Worm (Caenorhabditis elegans) whole organism, L4 larva: ENCODE measurements around the gene F35H12.6.

Source experiments
- F37D6.2 ChIP-seq: sonication (generic microtip); optimal IDR thresholded peaks from 2 replicates; lab custom pipeline; 2016; ENCODE audit warnings: mild to moderate bottlenecking, missing genetic modification characterization, missing compliant biosample characterization
- T20F7.1 ChIP-seq: fragments of 200-800 bp; sonication (Bioruptor generic); optimal IDR thresholded peaks from 2 replicates; lab custom pipeline; 2018; ENCODE audit warnings: mild to moderate bottlenecking, missing genetic modification characterization, missing compliant biosample characterization
- T26A8.4 ChIP-seq: fragments of 200-800 bp; sonication (Bioruptor generic); IDR thresholded peaks from 2 replicates; pipeline ENCODE4 v1.3.6; 2022; ENCODE audit warnings: missing genetic modification characterization, missing compliant biosample characterization
- Y105C5A.15 ChIP-seq: fragments of 200-800 bp; sonication (Bioruptor generic); IDR thresholded peaks from 2 replicates; pipeline ENCODE4 v1.3.6; 2022; ENCODE audit warnings: missing genetic modification characterization, missing compliant biosample characterization
- aha-1 ChIP-seq: fragments of 150-350 bp; peaks from one replicate; lab custom pipeline; 2014; ENCODE audit warnings: missing biosample characterization, missing genetic modification characterization
- ama-1 ChIP-seq: fragments of 150-350 bp; optimal IDR thresholded peaks from 2 replicates; lab custom pipeline; 2014; ENCODE audit warnings: inconsistent platforms, mixed read lengths
- ceh-32 ChIP-seq: sonication (generic microtip); optimal IDR thresholded peaks from 2 replicates; lab custom pipeline; 2016; ENCODE audit warnings: mild to moderate bottlenecking, missing genetic modification characterization, missing compliant biosample characterization; ENCODE audit not compliant: poor library complexity
- ceh-82 ChIP-seq: sonication (generic microtip); optimal IDR thresholded peaks from 2 replicates; lab custom pipeline; 2017; ENCODE audit warnings: missing biosample characterization, missing genetic modification characterization
- ctbp-1 ChIP-seq: fragments of 200-800 bp; sonication (Bioruptor generic); IDR thresholded peaks from 2 replicates; pipeline ENCODE4 v1.3.6; 2022; ENCODE audit warnings: missing genetic modification reagents, missing genetic modification characterization, missing compliant biosample characterization
- daf-16 ChIP-seq, 3 experiments: sonication (generic microtip); optimal IDR thresholded peaks; 2 replicates each; lab custom pipeline; 2016 to 2017; ENCODE audit warnings: missing genetic modification characterization in 3 of 3, missing genetic modification reagents in 3 of 3, mild to moderate bottlenecking in 2 of 3, missing compliant biosample characterization in 2 of 3, missing biosample characterization in 1 of 3, moderate library complexity in 1 of 3
- dmd-6 ChIP-seq: fragments of 200-800 bp; sonication (Bioruptor generic); IDR thresholded peaks from 2 replicates; pipeline ENCODE4 v1.3.6; 2022; ENCODE audit warnings: missing genetic modification reagents, missing genetic modification characterization, missing compliant biosample characterization
- dmd-9 ChIP-seq: fragments of 200-800 bp; sonication (Bioruptor generic); IDR thresholded peaks from 2 replicates; pipeline ENCODE4 v1.3.6; 2022; ENCODE audit warnings: missing genetic modification reagents, missing genetic modification characterization, missing compliant biosample characterization
- egl-27 ChIP-seq: sonication (generic microtip); optimal IDR thresholded peaks from 3 replicates; lab custom pipeline; 2017; ENCODE audit warnings: missing biosample characterization, missing genetic modification reagents, missing genetic modification characterization
- fkh-10 ChIP-seq: fragments of 150-350 bp; optimal IDR thresholded peaks from 2 replicates; lab custom pipeline; 2014; ENCODE audit warnings: missing biosample characterization, missing genetic modification reagents, missing genetic modification characterization
- fos-1 ChIP-seq: fragments of 150-350 bp; optimal IDR thresholded peaks from 2 replicates; lab custom pipeline; 2014; ENCODE audit warnings: missing biosample characterization, missing genetic modification characterization
- hif-1 ChIP-seq, 2 experiments: sonication (generic microtip); optimal IDR thresholded peaks; 2 replicates each; lab custom pipeline; 2016 to 2017; ENCODE audit warnings: missing compliant biosample characterization in 2 of 2, missing genetic modification characterization in 2 of 2, missing genetic modification reagents in 2 of 2, missing genotype in 2 of 2, mild to moderate bottlenecking in 1 of 2
- hlh-30 ChIP-seq: sonication (generic microtip); optimal IDR thresholded peaks from 2 replicates; lab custom pipeline; 2017; ENCODE audit warnings: antibody characterized with exemption, mild to moderate bottlenecking, missing genetic modification characterization, missing compliant biosample characterization; ENCODE audit not compliant: insufficient read depth
- hmg-1.1 ChIP-seq: fragments of 200-800 bp; sonication (Bioruptor generic); IDR thresholded peaks from 2 replicates; pipeline ENCODE4 v1.3.6; 2022; ENCODE audit warnings: missing genetic modification reagents, missing genetic modification characterization, missing compliant biosample characterization
- lir-3 ChIP-seq: sonication (generic microtip); optimal IDR thresholded peaks from 2 replicates; lab custom pipeline; 2016; ENCODE audit warnings: mild to moderate bottlenecking, missing genetic modification characterization, missing compliant biosample characterization
- lsy-2 ChIP-seq, 2 experiments: fragments of 150-350 bp in 1 of 2; sonication (generic microtip) in 1 of 2; optimal IDR thresholded peaks; 2 replicates each; lab custom pipeline; 2014 to 2017; ENCODE audit warnings: missing biosample characterization in 2 of 2, missing genetic modification characterization in 2 of 2
- mdt-29 ChIP-seq: fragments of 200-800 bp; sonication (Bioruptor generic); IDR thresholded peaks from 2 replicates; pipeline ENCODE4 v1.3.6; 2022; ENCODE audit warnings: missing genetic modification reagents, missing genetic modification characterization, missing compliant biosample characterization
- mes-2 ChIP-seq: sonication (generic microtip); optimal IDR thresholded peaks from 2 replicates; lab custom pipeline; 2016; ENCODE audit warnings: missing genotype, mild to moderate bottlenecking, missing genetic modification characterization, missing compliant biosample characterization; ENCODE audit not compliant: poor library complexity, severe bottlenecking
- mxl-3 ChIP-seq: fragments of 200-800 bp; sonication (Bioruptor generic); optimal IDR thresholded peaks from 2 replicates; lab custom pipeline; 2018; ENCODE audit warnings: mild to moderate bottlenecking, missing genetic modification characterization, missing compliant biosample characterization
- nhr-111 ChIP-seq: fragments of 200-800 bp; sonication (Bioruptor generic); optimal IDR thresholded peaks from 2 replicates; lab custom pipeline; 2018; ENCODE audit warnings: mild to moderate bottlenecking, missing genetic modification characterization, missing compliant biosample characterization
- nhr-28 ChIP-seq: fragments of 150-350 bp; optimal IDR thresholded peaks from 2 replicates; lab custom pipeline; 2014; ENCODE audit warnings: missing biosample characterization, missing genetic modification characterization
- nhr-42 ChIP-seq: fragments of 200-800 bp; sonication (Bioruptor generic); IDR thresholded peaks from 2 replicates; pipeline ENCODE4 v1.3.6; 2022; ENCODE audit warnings: missing genetic modification characterization, missing compliant biosample characterization
- nhr-48 ChIP-seq: sonication (generic microtip); optimal IDR thresholded peaks from 2 replicates; lab custom pipeline; 2016; ENCODE audit warnings: mild to moderate bottlenecking, missing genetic modification characterization, missing compliant biosample characterization
- nhr-76 ChIP-seq: fragments of 150-350 bp; optimal IDR thresholded peaks from 2 replicates; lab custom pipeline; 2014; ENCODE audit warnings: missing biosample characterization, missing genetic modification characterization
- nhr-77 ChIP-seq: fragments of 150-350 bp; optimal IDR thresholded peaks from 2 replicates; lab custom pipeline; 2014; ENCODE audit warnings: missing biosample characterization, missing genetic modification characterization
- rbr-2 ChIP-seq: sonication (generic microtip); optimal IDR thresholded peaks from 2 replicates; lab custom pipeline; 2016; ENCODE audit warnings: missing genotype, missing genetic modification characterization, missing compliant biosample characterization
- set-16 ChIP-seq: fragments of 200-800 bp; sonication (Bioruptor generic); IDR thresholded peaks from 2 replicates; pipeline ENCODE4 v1.3.6; 2022; ENCODE audit warnings: missing genetic modification reagents, missing genetic modification characterization, missing compliant biosample characterization
- skn-1 ChIP-seq: fragments of 150-350 bp; optimal IDR thresholded peaks from 2 replicates; lab custom pipeline; 2014; ENCODE audit warnings: missing biosample characterization, missing genetic modification characterization
- unc-62 ChIP-seq, 3 experiments: fragments of 150-350 bp in 1 of 3; sonication (generic microtip); optimal IDR thresholded peaks in 2 of 3; peaks in 1 of 3; 1 replicate in 1 of 3; 2 replicates in 2 of 3; lab custom pipeline; 2014 to 2017; ENCODE audit warnings: missing biosample characterization in 3 of 3, missing genetic modification characterization in 3 of 3, missing genetic modification reagents in 3 of 3, missing genotype in 1 of 3
- zag-1 ChIP-seq: fragments of 150-350 bp; optimal IDR thresholded peaks from 2 replicates; lab custom pipeline; 2014; ENCODE audit warnings: missing biosample characterization, missing genetic modification characterization
- zip-2 ChIP-seq: fragments of 150-350 bp; optimal IDR thresholded peaks from 2 replicates; lab custom pipeline; 2014; ENCODE audit warnings: missing biosample characterization, missing genetic modification characterization
- ztf-11 ChIP-seq: fragments of 150-350 bp; optimal IDR thresholded peaks from 2 replicates; lab custom pipeline; 2014; ENCODE audit warnings: missing biosample characterization, missing genetic modification characterization
- ztf-7 ChIP-seq: fragments of 150-350 bp; optimal IDR thresholded peaks from 2 replicates; lab custom pipeline; 2014; ENCODE audit warnings: missing biosample characterization, missing genetic modification characterization

F35H12.6 gene

ce11 chrX:902512-902911, 10.6 kb upstream of the F35H12.6 start, which contains the start of gene ZC13.10:
ZC13.10 (minus strand) TSS chrX:902612.
- no peak for TF ChIP-seq ceh-82
- no peak for TF ChIP-seq zag-1 (tag; lab: Kevin White, UChicago)
- TF ChIP-seq ceh-32 (tag; lab: Kevin White, UChicago) = no peak
- TF ChIP-seq nhr-28 = no peak
- no peak for TF ChIP-seq ztf-11 (tag; lab: Kevin White, UChicago)
- TF ChIP-seq T20F7.1 (GFP tag; lab: Kevin White, UChicago) = no peak
- no peak for TF ChIP-seq set-16
- no peak for TF ChIP-seq dmd-9
- TF ChIP-seq skn-1 (tag; lab: Kevin White, UChicago) = no peak
- no peak for TF ChIP-seq zip-2 (tag; lab: Kevin White, UChicago)
- no peak for TF ChIP-seq nhr-42 (GFP tag; lab: Robert Waterston, UW)
- no peak for TF ChIP-seq mes-2
- no peak for TF ChIP-seq T26A8.4
- no peak for TF ChIP-seq nhr-77 (tag; lab: Kevin White, UChicago)
- no peak for TF ChIP-seq ctbp-1
- no peak for TF ChIP-seq nhr-48 (tag; lab: Kevin White, UChicago)
- TF ChIP-seq rbr-2 = no peak
- no peak for TF ChIP-seq F37D6.2 (tag; lab: Kevin White, UChicago)

ce11 chrX:910337-910736, 2.8 kb upstream of the F35H12.6 start:
- TF ChIP-seq hlh-30 (peak; percentile 15), rbr-2 (peak; percentile 23), ctbp-1 (0 out of 2 replicates have a peak, but pooled peaks have one; percentile 10), fkh-10 (GFP tag; lab: Kevin White, UChicago) (peak; percentile 19), hmg-1.1 (GFP tag; lab: Robert Waterston, UW) (0 out of 2 replicates have a peak, but pooled peaks have one; percentile 32), nhr-111 (GFP tag; lab: Kevin White, UChicago) (no peak)

- TF ChIP-seq mdt-29 (GFP tag; lab: Robert Waterston, UW) (no peak), unc-62 (GFP tag; optimal IDR thresholded peaks at IDR 0.05 in 1 of 2; lab: Kevin White, UChicago) (peak in 1 of 2 experiments; percentile 95), unc-62 (tag; optimal IDR thresholded peaks at IDR 0.05; lab: Kevin White, UChicago) (no peak), nhr-28 (no peak), lsy-2 (tag; optimal IDR thresholded peaks at IDR 0.05; lab: Kevin White, UChicago) (no peak)
These were observed 526 bp upstream of the F35H12.6 start for ce11 chrX:912564-912963.

- TF ChIP-seq hlh-30 (peak; percentile 8), Y105C5A.15 (GFP tag; lab: Robert Waterston, UW) (no peak), aha-1 (peak; percentile 99), ztf-7 (no peak), fos-1 (no peak), lir-3 (tag; lab: Kevin White, UChicago) (no peak), dmd-6 (GFP tag; lab: Robert Waterston, UW) (no peak), daf-16 (GFP tag; optimal IDR thresholded peaks at IDR 0.05; lab: Kevin White, UChicago) (no peak), daf-16 (tag; optimal IDR thresholded peaks at IDR 0.05; lab: Kevin White, UChicago) (peak; percentile 31), zag-1 (tag; lab: Kevin White, UChicago) (no peak), egl-27 (tag; lab: Kevin White, UChicago) (no peak), mxl-3 (GFP tag; lab: Kevin White, UChicago) (no peak), ama-1 (lab: Kevin White, UChicago) (no peak), nhr-76 (tag; lab: Kevin White, UChicago) (no peak), lsy-2 (tag; optimal IDR thresholded peaks at IDR 0.05; lab: Kevin White, UChicago) (peak in 1 of 2 experiments; percentile 25), rbr-2 (peak; percentile 4), skn-1 (tag; lab: Kevin White, UChicago) (no peak), hif-1 (tag; optimal IDR thresholded peaks at IDR 0.05; lab: Kevin White, UChicago) (peak in 1 of 2 experiments; percentile 87), unc-62 (GFP tag; optimal IDR thresholded peaks at IDR 0.05 in 1 of 2; lab: Kevin White, UChicago) (peak in 1 of 2 experiments; percentile 91), unc-62 (tag; optimal IDR thresholded peaks at IDR 0.05; lab: Kevin White, UChicago) (no peak)
These were observed 2.4 kb downstream of the F35H12.6 start, which contains the start of gene sel-12 for ce11 chrX:915510-915909. sel-12 (plus strand) TSS chrX:915867.
